Fruit fly (Drosophila melanogaster): ENCODE measurements around the gene Oseg5.
A peak's percentile ranks its signal among the peaks of the same experiment; 100 is the strongest.

The Oseg5 gene

DNA sequence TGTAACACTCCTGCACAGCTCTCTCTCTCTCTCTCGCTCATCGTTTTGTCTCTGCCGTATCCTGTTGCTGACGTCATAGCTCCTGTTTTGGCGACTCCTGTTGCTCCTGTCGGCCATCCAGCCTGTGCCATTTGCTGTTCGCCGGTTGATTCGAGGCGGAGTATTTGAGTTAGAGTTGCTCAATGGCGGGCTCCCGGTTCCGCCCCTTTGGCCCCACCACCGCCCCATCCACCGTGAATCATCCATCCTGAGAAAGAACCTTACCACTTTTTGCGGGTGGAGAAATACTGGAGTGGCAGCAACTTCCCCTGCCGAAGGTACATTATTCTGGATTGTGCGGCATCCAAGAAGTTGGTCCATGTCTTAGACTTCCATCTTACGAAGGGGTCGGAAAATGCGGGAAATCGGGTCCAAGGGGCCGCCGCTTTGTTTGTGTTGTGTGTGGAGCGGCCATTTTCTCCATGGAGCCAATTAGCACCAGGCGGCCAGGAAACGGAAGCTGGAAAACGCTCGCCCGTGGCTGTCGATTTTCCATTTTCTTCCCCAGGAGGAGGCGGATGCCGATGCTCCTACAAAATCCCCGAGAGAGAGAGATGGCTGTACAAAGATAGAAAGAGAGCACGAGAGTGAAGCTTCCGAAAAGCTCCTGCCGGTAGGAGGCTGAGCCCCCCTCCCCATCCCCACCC is 27.0 kb downstream of the Oseg5 start (continued):
- TF ChIP-seq insv (GFP tag; optimal IDR thresholded peaks at IDR 0.05): no peak
- 0 out of 2 replicates have a peak, but pooled peaks have one; percentile 6 for TF ChIP-seq CG10321 (GFP tag; IDR thresholded peaks at IDR 0.05)
- no peak for TF ChIP-seq D (optimal IDR thresholded peaks at IDR 0.05)
- no peak for TF ChIP-seq D (GFP tag; optimal IDR thresholded peaks at IDR 0.05)
- no peak for TF ChIP-seq Hr39 (optimal IDR thresholded peaks at IDR 0.05)
- no peak for TF ChIP-seq pnt (GFP tag; optimal IDR thresholded peaks at IDR 0.05)
- 0 out of 2 replicates have a peak, but pooled peaks have one; percentile 8 for TF ChIP-seq bbx (GFP tag; IDR thresholded peaks at IDR 0.05; ENCODE audit: partially characterized antibody)
- TF ChIP-seq salm (tag; optimal IDR thresholded peaks at IDR 0.05): no peak
- TF ChIP-seq CG32767 (GFP tag; IDR thresholded peaks at IDR 0.05): no peak
- TF ChIP-seq oc (tag; optimal IDR thresholded peaks at IDR 0.05): no peak
- no peak for TF ChIP-seq CG2889 (GFP tag; IDR thresholded peaks at IDR 0.05)
- no peak for TF ChIP-seq Sox102F (GFP tag; optimal IDR thresholded peaks at IDR 0.05)
- TF ChIP-seq CG9932 (GFP tag; IDR thresholded peaks at IDR 0.05): peak; percentile 18; the same call in 1 of the 2 replicates
- no peak for TF ChIP-seq E2f2 (GFP tag; IDR thresholded peaks at IDR 0.05)
- no peak for TF ChIP-seq Myb (GFP tag; optimal IDR thresholded peaks at IDR 0.05)
- no peak for TF ChIP-seq CG10267 (tag; optimal IDR thresholded peaks at IDR 0.05)
- TF ChIP-seq CG14050 (GFP tag; IDR thresholded peaks at IDR 0.05): no peak
- TF ChIP-seq CG14014 (GFP tag; IDR thresholded peaks at IDR 0.05): no peak
- TF ChIP-seq CG12659 (GFP tag; optimal IDR thresholded peaks at IDR 0.05): no peak
- TF ChIP-seq crol (GFP tag; IDR thresholded peaks at IDR 0.05): peak; percentile 14; the same call in 1 of the 2 replicates
- TF ChIP-seq B-H1 (GFP tag; IDR thresholded peaks at IDR 0.05): peak; percentile 2; the same call in 1 of the 3 replicates
- no peak for TF ChIP-seq CG10462 (GFP tag; optimal IDR thresholded peaks at IDR 0.05)
- no peak for TF ChIP-seq Gug (GFP tag; IDR thresholded peaks at IDR 0.05)
- TF ChIP-seq sd (tag; optimal IDR thresholded peaks at IDR 0.05): no peak
- TF ChIP-seq Dip2 (GFP tag; IDR thresholded peaks at IDR 0.05): no peak
- no peak for TF ChIP-seq kay (GFP tag; optimal IDR thresholded peaks at IDR 0.05)
- no peak for TF ChIP-seq CG2120 (GFP tag; optimal IDR thresholded peaks at IDR 0.05)
- TF ChIP-seq Rx (GFP tag; IDR thresholded peaks at IDR 0.05): no peak
- no peak for TF ChIP-seq CG9797 (GFP tag; optimal IDR thresholded peaks at IDR 0.05)
- no peak for TF ChIP-seq Chrac-16 (GFP tag; optimal IDR thresholded peaks at IDR 0.05)
- TF ChIP-seq Sox100B (GFP tag; optimal IDR thresholded peaks at IDR 0.05): no peak
- TF ChIP-seq ftz-f1 (GFP tag; optimal IDR thresholded peaks at IDR 0.05): no peak
- TF ChIP-seq CG43689 (GFP tag; IDR thresholded peaks at IDR 0.05): no peak
- TF ChIP-seq her (GFP tag; optimal IDR thresholded peaks at IDR 0.05): no peak
- no peak for TF ChIP-seq Hey (tag; optimal IDR thresholded peaks at IDR 0.05)
- no peak for TF ChIP-seq CG15073 (GFP tag; optimal IDR thresholded peaks at IDR 0.05)
- TF ChIP-seq CG12391 (tag; optimal IDR thresholded peaks at IDR 0.05): no peak
- no peak for TF ChIP-seq CG18011 (GFP tag; optimal IDR thresholded peaks at IDR 0.05)
- TF ChIP-seq CG2116 (GFP tag; optimal IDR thresholded peaks at IDR 0.05): no peak

- TF ChIP-seq Spps (tag; optimal IDR thresholded peaks at IDR 0.05): no peak
- TF ChIP-seq fd64A (GFP tag; optimal IDR thresholded peaks at IDR 0.05): no peak
- no peak for TF ChIP-seq pros (GFP tag; optimal IDR thresholded peaks at IDR 0.05)
- peak; percentile 3 for TF ChIP-seq CG1602 (GFP tag; optimal IDR thresholded peaks at IDR 0.05)
- TF ChIP-seq grn (GFP tag; optimal IDR thresholded peaks at IDR 0.05): no peak
- TF ChIP-seq CG12391 (tag; optimal IDR thresholded peaks at IDR 0.05): peak; percentile 51
- TF ChIP-seq Aef1 (GFP tag; IDR thresholded peaks at IDR 0.05): peak; percentile 25; the same call in 1 of the 3 replicates
- no peak for TF ChIP-seq CG9437 (GFP tag; optimal IDR thresholded peaks at IDR 0.05)
- no peak for TF ChIP-seq inv (GFP tag; IDR thresholded peaks at IDR 0.05; ENCODE audit: partially characterized antibody)
- TF ChIP-seq Lim3 (GFP tag; IDR thresholded peaks at IDR 0.05): no peak
- TF ChIP-seq ac (GFP tag; optimal IDR thresholded peaks at IDR 0.05): no peak
- TF ChIP-seq CG1792 (GFP tag; optimal IDR thresholded peaks at IDR 0.05): peak; percentile 17
- no peak for TF ChIP-seq ftz-f1 (GFP tag; optimal IDR thresholded peaks at IDR 0.05)
- peak; percentile 67 for TF ChIP-seq schlank (tag; optimal IDR thresholded peaks at IDR 0.05)
These were observed 27.8 kb downstream of the Oseg5 start for dm6 chr2L:20807617-20808509.

Measured in whole organism, embryonic.